Fruit fly (Drosophila melanogaster): Measurements from ENCODE around the gene Fbxl7.

Fbxl7 gene

DNA sequence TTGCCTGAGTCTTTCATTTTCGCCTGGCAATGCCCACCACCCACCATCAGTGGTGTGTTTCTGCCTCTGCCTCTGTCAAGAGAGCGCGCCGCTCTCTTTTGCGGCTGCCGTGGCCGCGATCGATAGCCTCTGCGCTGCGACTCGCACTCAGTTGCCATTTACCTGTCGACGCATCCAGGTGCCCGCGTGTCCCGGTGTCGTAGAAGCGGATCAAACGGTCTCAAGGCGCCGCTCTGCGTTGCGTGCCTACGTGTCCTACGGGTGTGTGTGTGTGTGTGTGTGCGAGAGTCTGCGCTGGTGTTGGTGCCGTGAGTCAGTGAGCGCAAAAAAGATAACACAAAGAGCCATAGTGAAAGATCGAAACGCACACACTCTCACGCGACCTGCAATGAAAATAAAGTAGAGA is at the start of gene Fbxl7:
Gene Fbxl7 (plus strand): TSS at position 148 of the 406 bp plus-strand sequence.
- TF ChIP-seq fru (GFP tag; optimal IDR thresholded peaks at IDR 0.05) (peak; percentile 15), Hnf4 (GFP tag; optimal IDR thresholded peaks at IDR 0.05) (no peak), sage (GFP tag; optimal IDR thresholded peaks at IDR 0.05) (no peak), OdsH (GFP tag; optimal IDR thresholded peaks at IDR 0.05) (no peak), foxo (GFP tag; optimal IDR thresholded peaks at IDR 0.05) (peak in 1 of 2 experiments; percentile 8), dl (GFP tag; optimal IDR thresholded peaks at IDR 0.05; ENCODE audit: insufficient read depth in 1 of 2, partially characterized antibody in 2 of 2) (peak; percentile 55 to 72), Myc (optimal IDR thresholded peaks at IDR 0.05) (no peak), sv (GFP tag; optimal IDR thresholded peaks at IDR 0.05) (no peak), Dfd (GFP tag; optimal IDR thresholded peaks at IDR 0.05) (peak; percentile 34), h (GFP tag; optimal IDR thresholded peaks at IDR 0.05) (peak; percentile 48), N (GFP tag; optimal IDR thresholded peaks at IDR 0.05) (no peak), rgr (GFP tag; optimal IDR thresholded peaks at IDR 0.05) (peak; percentile 8), Jra (GFP tag; optimal IDR thresholded peaks at IDR 0.05) (peak; percentile 56), Rel (GFP tag; optimal IDR thresholded peaks at IDR 0.05) (no peak), Rel (tag; optimal IDR thresholded peaks at IDR 0.05) (peak; percentile 11), Hr83 (GFP tag; optimal IDR thresholded peaks at IDR 0.05; ENCODE audit: poor library complexity, severe bottlenecking) (peak; percentile 78), woc (GFP tag; optimal IDR thresholded peaks at IDR 0.05) (no peak), Sp1 (GFP tag; optimal IDR thresholded peaks at IDR 0.05) (no peak), CrebA (GFP tag; optimal IDR thresholded peaks at IDR 0.05; ENCODE audit: borderline replicate concordance) (peak; percentile 2), HLH106 (tag; optimal IDR thresholded peaks at IDR 0.05) (no peak), psq (GFP tag; optimal IDR thresholded peaks at IDR 0.05) (no peak), Dif (GFP tag; optimal IDR thresholded peaks at IDR 0.05; ENCODE audit: partially characterized antibody) (peak; percentile 46)

- no peak for TF ChIP-seq Hr83 (GFP tag; optimal IDR thresholded peaks at IDR 0.05; ENCODE audit: poor library complexity, severe bottlenecking)
- no peak for TF ChIP-seq br (GFP tag; optimal IDR thresholded peaks at IDR 0.05)
- TF ChIP-seq GATAd (GFP tag; optimal IDR thresholded peaks at IDR 0.05): no peak
- no peak for TF ChIP-seq jim (GFP tag; optimal IDR thresholded peaks at IDR 0.05)
- no peak for TF ChIP-seq h (GFP tag; optimal IDR thresholded peaks at IDR 0.05)
- TF ChIP-seq CG9705 (GFP tag; optimal IDR thresholded peaks at IDR 0.05): no peak
- TF ChIP-seq HLH106 (tag; optimal IDR thresholded peaks at IDR 0.05): no peak
- TF ChIP-seq Sp1 (GFP tag; optimal IDR thresholded peaks at IDR 0.05): no peak
- no peak for TF ChIP-seq sage (GFP tag; optimal IDR thresholded peaks at IDR 0.05)
- no peak for TF ChIP-seq Hnf4 (GFP tag; optimal IDR thresholded peaks at IDR 0.05)
- TF ChIP-seq foxo (GFP tag; optimal IDR thresholded peaks at IDR 0.05): no peak
These were observed 47.8 kb upstream of the Fbxl7 start for dm6 chr3R:15872829-15873440.

DNA sequence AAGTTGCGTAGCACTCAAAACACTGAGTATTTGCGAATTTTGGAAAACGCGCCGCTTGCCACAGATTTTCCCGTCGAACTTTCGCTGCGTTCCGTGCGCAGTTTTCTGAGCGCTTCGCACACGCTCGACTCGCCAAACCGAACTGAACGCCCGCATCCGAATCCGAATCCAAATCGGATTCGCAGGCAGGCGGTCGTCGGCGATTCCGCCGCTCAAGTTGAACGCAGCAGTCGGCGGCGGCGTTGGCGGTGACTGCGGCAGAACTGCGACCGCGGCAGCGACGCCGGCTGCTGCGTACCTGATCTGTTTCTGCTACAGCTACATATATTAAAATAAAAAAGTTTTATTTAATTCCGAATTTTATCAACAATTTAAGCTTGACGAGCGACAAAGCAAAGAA is 45.1 kb upstream of the Fbxl7 start, which contains the start of gene CG31183:
Gene CG31183 (minus strand): TSS at position 329 of the 400 bp plus-strand sequence.
- TF ChIP-seq h (GFP tag; optimal IDR thresholded peaks at IDR 0.05) (peak; percentile 2), sage (GFP tag; optimal IDR thresholded peaks at IDR 0.05) (no peak)

DNA sequence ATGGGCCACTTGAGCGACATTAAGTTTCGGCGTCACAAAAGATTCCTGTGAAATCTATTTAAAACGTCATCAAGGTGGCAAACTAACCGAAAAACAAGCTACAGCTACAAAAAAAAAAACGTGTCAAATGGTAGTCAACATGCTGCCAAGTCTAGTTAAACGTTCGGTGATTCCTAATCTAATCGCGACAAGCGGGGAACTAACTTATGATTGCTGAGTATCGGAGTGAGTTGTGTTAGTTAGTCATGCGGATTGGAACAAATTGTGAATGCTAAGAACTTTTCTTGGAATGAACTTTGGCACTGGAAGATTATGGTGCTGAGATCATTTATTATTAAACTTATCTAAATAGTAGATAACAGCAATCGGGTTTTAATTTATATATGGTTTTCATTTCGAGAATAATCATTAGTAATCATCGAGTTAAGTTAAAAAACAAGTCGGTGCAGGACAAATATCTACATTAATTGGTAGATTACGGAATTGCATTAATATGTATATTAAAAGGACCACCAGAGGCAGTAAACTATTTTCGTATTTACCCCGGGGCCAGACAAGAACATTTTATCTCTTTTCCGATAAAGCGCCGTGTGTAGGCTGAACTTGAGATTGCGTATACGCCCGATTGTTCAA is 29.4 kb upstream of the Fbxl7 start:
- no peak for TF ChIP-seq dsf (GFP tag; optimal IDR thresholded peaks at IDR 0.05; ENCODE audit: borderline replicate concordance)
- no peak for TF ChIP-seq sage (GFP tag; optimal IDR thresholded peaks at IDR 0.05)
- TF ChIP-seq CG9705 (GFP tag; optimal IDR thresholded peaks at IDR 0.05): no peak
- TF ChIP-seq Dif (GFP tag; optimal IDR thresholded peaks at IDR 0.05; ENCODE audit: partially characterized antibody): no peak
- no peak for TF ChIP-seq foxo (GFP tag; optimal IDR thresholded peaks at IDR 0.05)
- TF ChIP-seq dl (GFP tag; optimal IDR thresholded peaks at IDR 0.05; ENCODE audit: insufficient read depth in 1 of 2, partially characterized antibody in 2 of 2): no peak
- no peak for TF ChIP-seq br (GFP tag; optimal IDR thresholded peaks at IDR 0.05)
- no peak for TF ChIP-seq pan (optimal IDR thresholded peaks at IDR 0.05)
- TF ChIP-seq usp (GFP tag; optimal IDR thresholded peaks at IDR 0.05): no peak
- no peak for TF ChIP-seq Jra (GFP tag; optimal IDR thresholded peaks at IDR 0.05)
- no peak for TF ChIP-seq lola (GFP tag; optimal IDR thresholded peaks at IDR 0.05)
- TF ChIP-seq Myc (optimal IDR thresholded peaks at IDR 0.05): no peak
- TF ChIP-seq sv (GFP tag; optimal IDR thresholded peaks at IDR 0.05): no peak
- no peak for TF ChIP-seq Vsx2 (GFP tag; optimal IDR thresholded peaks at IDR 0.05; ENCODE audit: partially characterized antibody)
- TF ChIP-seq psq (GFP tag; optimal IDR thresholded peaks at IDR 0.05): no peak
- TF ChIP-seq HLH106 (tag; optimal IDR thresholded peaks at IDR 0.05): no peak

All from whole organism, wandering third instar larva.